Fruit fly (Drosophila melanogaster): ENCODE results near the gene CG42717.
A peak's percentile ranks its signal among the peaks of the same experiment; 100 is the strongest.

Gene CG42717

dm6 chr3L:16052145-16053025 is 19.4 kb upstream of the CG42717 start (continued):
- TF ChIP-seq CG8281 (tag; optimal IDR thresholded peaks at IDR 0.05) (no peak), CG31365 (tag; optimal IDR thresholded peaks at IDR 0.05) (no peak), CG17361 (GFP tag; IDR thresholded peaks at IDR 0.05) (no peak), CG2116 (GFP tag; optimal IDR thresholded peaks at IDR 0.05) (no peak), CG30431 (GFP tag; optimal IDR thresholded peaks at IDR 0.05) (no peak), CG30020 (tag; optimal IDR thresholded peaks at IDR 0.05) (no peak), Hsf (GFP tag; optimal IDR thresholded peaks at IDR 0.05) (no peak), Ravus (GFP tag; IDR thresholded peaks at IDR 0.05) (no peak), amos (GFP tag; IDR thresholded peaks at IDR 0.05; ENCODE audit: partially characterized antibody) (no peak), Nf-YC (tag; optimal IDR thresholded peaks at IDR 0.05) (peak; percentile 13), dimm (GFP tag; IDR thresholded peaks at IDR 0.05) (no peak), NFAT (GFP tag; IDR thresholded peaks at IDR 0.05) (no peak), lbe (GFP tag; optimal IDR thresholded peaks at IDR 0.05) (peak; percentile 51), Pdp1 (GFP tag; optimal IDR thresholded peaks at IDR 0.05) (peak in 1 of 2 experiments; percentile 78), zf30C (GFP tag; optimal IDR thresholded peaks at IDR 0.05) (peak; percentile 5), CG11696 (GFP tag; IDR thresholded peaks at IDR 0.05) (no peak), dysf (GFP tag; IDR thresholded peaks at IDR 0.05) (no peak), Sin3A (optimal IDR thresholded peaks at IDR 0.05) (peak; percentile 11), CG13624 (GFP tag; optimal IDR thresholded peaks at IDR 0.05) (no peak), bcd (GFP tag; optimal IDR thresholded peaks at IDR 0.05) (no peak), Max (GFP tag; optimal IDR thresholded peaks at IDR 0.05) (peak; percentile 2), sd (tag; optimal IDR thresholded peaks at IDR 0.05) (peak; percentile 90), Mad (GFP tag; optimal IDR thresholded peaks at IDR 0.05) (no peak), CG3726 (GFP tag; IDR thresholded peaks at IDR 0.05) (no peak), Drgx (GFP tag; IDR thresholded peaks at IDR 0.05) (peak; percentile 22; the same call in 1 of the 2 replicates), vnd (GFP tag; IDR thresholded peaks at IDR 0.05; ENCODE audit: partially characterized antibody) (peak; percentile 57; the same call in 2 of the 3 replicates), CG16779 (GFP tag; IDR thresholded peaks at IDR 0.05) (no peak), tll (GFP tag; optimal IDR thresholded peaks at IDR 0.05) (peak in 1 of 2 experiments; percentile 83), ssp (GFP tag; IDR thresholded peaks at IDR 0.05) (no peak), CG13775 (GFP tag; optimal IDR thresholded peaks at IDR 0.05) (no peak), CG12299 (tag; optimal IDR thresholded peaks at IDR 0.05) (peak; percentile 19), CG33213 (GFP tag; optimal IDR thresholded peaks at IDR 0.05) (no peak), Eip74EF (GFP tag; optimal IDR thresholded peaks at IDR 0.05) (peak; percentile 8 to 89), psq (GFP tag; optimal IDR thresholded peaks at IDR 0.05) (peak; percentile 18), CkIIα-i1 (GFP tag; IDR thresholded peaks at IDR 0.05) (no peak), salm (tag; optimal IDR thresholded peaks at IDR 0.05) (no peak), slbo (GFP tag; IDR thresholded peaks at IDR 0.05) (no peak), YL-1 (GFP tag; optimal IDR thresholded peaks at IDR 0.05) (peak; percentile 12), ken (GFP tag; IDR thresholded peaks at IDR 0.05) (no peak), bsh (GFP tag; optimal IDR thresholded peaks at IDR 0.05) (peak in 1 of 2 experiments; percentile 18), CG13287 (GFP tag; IDR thresholded peaks at IDR 0.05; ENCODE audit: partially characterized antibody) (no peak; the same call in 1 of the 2 replicates), Lpt (GFP tag; optimal IDR thresholded peaks at IDR 0.05) (no peak), CG34376 (GFP tag; optimal IDR thresholded peaks at IDR 0.05) (peak; percentile 12), CG4707 (GFP tag; optimal IDR thresholded peaks at IDR 0.05) (no peak), Hmx (GFP tag; optimal IDR thresholded peaks at IDR 0.05) (no peak), CG7556 (GFP tag; optimal IDR thresholded peaks at IDR 0.05) (peak; percentile 11), CG42726 (GFP tag; IDR thresholded peaks at IDR 0.05; ENCODE audit: partially characterized antibody) (no peak), ewg (GFP tag; optimal IDR thresholded peaks at IDR 0.05) (peak; percentile 31), row (GFP tag; IDR thresholded peaks at IDR 0.05) (no peak)

Measured in whole organism, embryonic.